Worm (Caenorhabditis elegans) whole organism, L3 larva: ENCODE measurements around the gene ZK792.12.

Experiments
- ama-1 ChIP-seq: fragments of 150-350 bp; optimal IDR thresholded peaks from 2 replicates; lab custom pipeline; 2018
- ceh-82 ChIP-seq: fragments of 150-350 bp; optimal IDR thresholded peaks from 2 replicates; lab custom pipeline; 2014; ENCODE audit warnings: missing biosample characterization, missing genetic modification characterization
- elt-1 ChIP-seq: fragments of 150-350 bp; optimal IDR thresholded peaks from 2 replicates; lab custom pipeline; 2014; ENCODE audit warnings: missing biosample characterization, missing genetic modification characterization
- lin-39 ChIP-seq: fragments of 150-350 bp; optimal IDR thresholded peaks from 2 replicates; lab custom pipeline; 2018; ENCODE audit warnings: missing biosample characterization, missing genetic modification reagents, missing genetic modification characterization
- lsy-12 ChIP-seq: sonication (generic microtip); optimal IDR thresholded peaks from 2 replicates; lab custom pipeline; 2016; ENCODE audit warnings: mild to moderate bottlenecking, missing genetic modification characterization, missing compliant biosample characterization
- nfya-1 ChIP-seq: sonication (generic microtip); optimal IDR thresholded peaks from 2 replicates; lab custom pipeline; 2017; ENCODE audit warnings: missing genetic modification characterization, mild to moderate bottlenecking, missing compliant biosample characterization, antibody characterized with exemption, moderate library complexity; ENCODE audit not compliant: insufficient read depth
- nhr-25 ChIP-seq: sonication (generic microtip); optimal IDR thresholded peaks from 2 replicates; lab custom pipeline; 2017; ENCODE audit warnings: missing biosample characterization, missing genetic modification characterization
- nhr-76 ChIP-seq: fragments of 150-350 bp; sonication (generic microtip); optimal IDR thresholded peaks from 5 replicates; lab custom pipeline; 2014; ENCODE audit warnings: missing biosample characterization, missing genetic modification characterization
- nhr-77 ChIP-seq: fragments of 150-350 bp; optimal IDR thresholded peaks from 2 replicates; lab custom pipeline; 2014; ENCODE audit warnings: missing biosample characterization, missing genetic modification characterization
- pha-4 ChIP-seq: fragments of 150-350 bp; optimal IDR thresholded peaks from 2 replicates; lab custom pipeline; 2014; ENCODE audit warnings: missing biosample characterization, missing genetic modification reagents, missing genetic modification characterization
- snpc-4 ChIP-seq: fragments of 150-350 bp; optimal IDR thresholded peaks from 2 replicates; lab custom pipeline; 2014; ENCODE audit warnings: missing biosample characterization, missing genetic modification characterization
- zag-1 ChIP-seq: fragments of 150-350 bp; optimal IDR thresholded peaks from 2 replicates; lab custom pipeline; 2014; ENCODE audit warnings: missing biosample characterization, missing genetic modification characterization
- ztf-11 ChIP-seq: fragments of 150-350 bp; optimal IDR thresholded peaks from 2 replicates; lab custom pipeline; 2014; ENCODE audit warnings: missing biosample characterization, missing genetic modification characterization

DNA sequence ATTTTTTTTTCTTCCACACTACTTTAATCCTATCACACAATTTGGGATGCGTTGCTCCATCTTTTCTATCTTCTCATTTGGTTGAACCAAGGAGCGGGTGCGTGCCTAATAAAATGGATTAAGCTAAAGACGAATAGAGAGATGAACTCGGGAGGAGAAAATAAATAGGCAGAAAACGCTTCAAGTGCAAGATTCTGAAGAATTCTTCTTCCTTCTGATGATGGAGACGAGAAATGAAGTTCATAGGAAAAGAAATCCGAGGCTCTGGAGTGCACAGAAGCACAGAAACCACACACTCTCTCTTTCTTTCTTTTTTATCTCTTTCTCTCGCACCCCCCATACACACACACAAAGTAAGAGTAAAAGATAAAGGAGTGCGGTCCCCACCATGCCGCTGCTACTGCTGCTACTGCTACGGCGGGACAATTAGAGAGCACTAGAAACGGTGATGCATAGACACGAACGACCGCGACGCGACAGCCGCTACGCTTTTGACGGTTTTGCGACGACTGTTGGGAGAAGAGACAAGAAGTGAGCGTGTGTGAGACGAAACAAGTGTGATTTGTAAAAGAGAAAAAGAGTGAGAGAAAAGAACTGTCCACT lies 1.4 kb upstream of the ZK792.12 start:
- TF ChIP-seq snpc-4 (tag; lab: Kevin White, UChicago) (peak; percentile 60), nhr-76 (tag; lab: Kevin White, UChicago) (no peak), pha-4 (tag; lab: Kevin White, UChicago) (peak; percentile 92), ceh-82 (peak; percentile 7), nfya-1 (tag; lab: Kevin White, UChicago) (peak; percentile 84), ztf-11 (tag; lab: Kevin White, UChicago) (no peak), lsy-12 (tag; lab: Kevin White, UChicago) (peak; percentile 51), nhr-77 (tag; lab: Kevin White, UChicago) (no peak), ama-1 (lab: Kevin White, UChicago) (peak; percentile 47), nhr-25 (peak; percentile 86), lin-39 (peak; percentile 73), zag-1 (no peak), elt-1 (tag; lab: Kevin White, UChicago) (peak; percentile 22)
